Fruit fly (Drosophila melanogaster) whole organism, wandering third instar larva: ENCODE data around the gene Cdk8.

Source experiments
- CG9705 ChIP-seq: fragments of 200-800 bp; sonication (Bioruptor generic); optimal IDR thresholded peaks from 2 replicates; lab custom pipeline; 2018; ENCODE audit warnings: missing biosample characterization, mild to moderate bottlenecking, missing genetic modification characterization
- Dfd ChIP-seq: fragments of >200 bp; optimal IDR thresholded peaks from 2 replicates; lab custom pipeline; 2017; ENCODE audit warnings: missing biosample characterization, missing genetic modification characterization
- Myc ChIP-seq: fragments of >200 bp; optimal IDR thresholded peaks from 2 replicates; lab custom pipeline; 2017
- psq ChIP-seq: fragments of 200-800 bp; sonication (Bioruptor generic); optimal IDR thresholded peaks from 3 replicates; lab custom pipeline; 2017; ENCODE audit warnings: missing biosample characterization, mild to moderate bottlenecking, missing genetic modification characterization, moderate library complexity

DNA sequence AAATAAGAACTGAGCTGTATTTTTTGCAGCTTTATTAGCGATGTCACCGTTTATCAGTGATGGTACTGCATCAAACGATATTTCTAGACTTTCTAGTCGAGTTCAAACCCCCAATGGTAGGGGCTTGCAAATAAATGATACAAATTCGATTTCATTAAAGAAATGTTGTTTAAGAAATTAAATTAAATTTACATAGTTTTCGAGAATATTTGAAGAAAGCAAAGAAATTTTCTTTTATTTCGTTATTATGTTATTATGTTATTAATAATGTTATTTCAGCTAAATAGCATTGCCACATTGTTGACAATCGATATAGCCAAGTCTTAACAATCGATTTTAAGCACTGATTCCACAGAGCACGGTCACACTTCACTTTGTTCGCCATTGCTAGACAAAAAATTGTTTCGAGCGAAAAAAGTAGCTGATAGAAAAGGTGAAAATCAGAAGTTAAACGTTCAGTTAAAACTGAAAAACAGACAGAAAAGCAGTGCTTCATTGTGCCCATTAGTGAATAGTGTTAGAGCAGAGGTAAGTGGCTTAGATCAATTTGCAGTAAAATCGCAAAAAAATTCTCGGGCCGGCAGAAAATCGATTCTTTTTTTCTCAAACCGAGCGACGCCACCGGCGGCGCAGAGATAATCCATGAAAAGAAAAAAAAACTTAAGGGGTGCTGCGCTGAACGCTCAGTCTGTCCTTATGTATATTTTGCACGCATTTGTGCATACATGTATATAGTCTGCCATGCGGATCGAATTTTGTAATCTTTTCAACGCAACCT, 26.0 kb upstream of the Cdk8 start, which contains the start of the genes iPLA2-VIA and Ciz1:
- TF ChIP-seq psq (GFP tag; lab: Kevin White, UChicago) (no peak), Dfd (no peak), Myc (no peak), CG9705 (peak; percentile 3)
